Worm (Caenorhabditis elegans): ENCODE results near the gene far-2.
A peak's percentile ranks its signal among the peaks of the same experiment; 100 is the strongest.

The far-2 gene

ce11 chrIII:9089325-9089823, 7.7 kb downstream of the far-2 start, which contains the start of the genes mccc-2 and mrpl-44:
mccc-2 (minus strand) TSS chrIII:9089375.
mrpl-44 (minus strand) TSS chrIII:9089375.
- TF ChIP-seq elt-1 (tag; optimal IDR thresholded peaks at IDR 0.05) = no peak
- TF ChIP-seq lsy-2 (tag; optimal IDR thresholded peaks at IDR 0.05) = peak in 1 of 2 experiments; percentile 40
- TF ChIP-seq sma-9 (GFP tag; optimal IDR thresholded peaks at IDR 0.05) = no peak
- no peak for TF ChIP-seq sma-9 (tag; optimal IDR thresholded peaks at IDR 0.05)
- TF ChIP-seq fos-1 (tag; optimal IDR thresholded peaks at IDR 0.05) = peak; percentile 7
- TF ChIP-seq ceh-16 (tag; optimal IDR thresholded peaks at IDR 0.05) = no peak
- no peak for TF ChIP-seq zag-1 (tag; optimal IDR thresholded peaks at IDR 0.05)
- peak; percentile 90 for TF ChIP-seq gmeb-1 (tag; optimal IDR thresholded peaks at IDR 0.05)
- peak; percentile 51 for TF ChIP-seq unc-55 (GFP tag; optimal IDR thresholded peaks at IDR 0.05)
- no peak for TF ChIP-seq nhr-23 (tag; optimal IDR thresholded peaks at IDR 0.05)
- TF ChIP-seq nhr-77 (tag; optimal IDR thresholded peaks at IDR 0.05) = no peak
- no peak for TF ChIP-seq Y55F3AM.14 (GFP tag; optimal IDR thresholded peaks at IDR 0.05)
- no peak for TF ChIP-seq nhr-12 (tag; optimal IDR thresholded peaks at IDR 0.05)
- TF ChIP-seq sem-4 (tag; optimal IDR thresholded peaks at IDR 0.05) = no peak
- TF ChIP-seq C34F6.9 (tag; optimal IDR thresholded peaks at IDR 0.05) = peak; percentile 36

- TF ChIP-seq nhr-21 (tag; optimal IDR thresholded peaks at IDR 0.05) = no peak
- TF ChIP-seq nhr-6 (tag; optimal IDR thresholded peaks at IDR 0.05) = no peak
- TF ChIP-seq peb-1 (tag; optimal IDR thresholded peaks at IDR 0.05) = no peak
- no peak for TF ChIP-seq nhr-12 (tag; optimal IDR thresholded peaks at IDR 0.05)
- no peak for TF ChIP-seq skn-1 (tag; optimal IDR thresholded peaks at IDR 0.05)
- TF ChIP-seq F13H6.1 (tag; optimal IDR thresholded peaks at IDR 0.05) = no peak
- TF ChIP-seq gmeb-1 (tag; optimal IDR thresholded peaks at IDR 0.05) = no peak
- TF ChIP-seq dmd-4 (tag; optimal IDR thresholded peaks at IDR 0.05) = no peak
- no peak for TF ChIP-seq snpc-4 (tag; optimal IDR thresholded peaks at IDR 0.05)
- TF ChIP-seq ztf-11 (tag; optimal IDR thresholded peaks at IDR 0.05) = no peak
- no peak for TF ChIP-seq elt-1 (tag; optimal IDR thresholded peaks at IDR 0.05)
- TF ChIP-seq nhr-11 (tag; optimal IDR thresholded peaks at IDR 0.05) = no peak
- no peak for TF ChIP-seq elt-3 (tag; optimal IDR thresholded peaks at IDR 0.05)
- TF ChIP-seq nhr-23 (tag; optimal IDR thresholded peaks at IDR 0.05) = no peak
- TF ChIP-seq egl-27 (tag; optimal IDR thresholded peaks at IDR 0.05) = no peak
- TF ChIP-seq unc-55 (GFP tag; optimal IDR thresholded peaks at IDR 0.05) = no peak
- no peak for TF ChIP-seq sem-4 (tag; optimal IDR thresholded peaks at IDR 0.05)
- TF ChIP-seq nhr-129 (tag; optimal IDR thresholded peaks at IDR 0.05) = no peak
- no peak for TF ChIP-seq nhr-25 (tag; optimal IDR thresholded peaks at IDR 0.05)
- TF ChIP-seq nhr-237 (tag; optimal IDR thresholded peaks at IDR 0.05) = no peak
These were observed 10.0 kb downstream of the far-2 start, which contains the start of gene glp-1 for ce11 chrIII:9091392-9092291. glp-1 (plus strand) TSS chrIII:9092241.

ce11 chrIII:9101212-9101611, 19.6 kb downstream of the far-2 start, which contains the start of gene ZK507.1:
ZK507.1 (minus strand) TSS chrIII:9101312.
- TF ChIP-seq ztf-4 (tag; optimal IDR thresholded peaks at IDR 0.05) = no peak
- no peak for TF ChIP-seq mdl-1 (tag; optimal IDR thresholded peaks at IDR 0.05)
- no peak for TF ChIP-seq sem-4 (tag; optimal IDR thresholded peaks at IDR 0.05)

ce11 chrIII:9103643-9104042, 22.0 kb downstream of the far-2 start, which contains the start of gene dos-1:
dos-1 (plus strand) TSS chrIII:9103943.
- TF ChIP-seq skn-1 (tag; optimal IDR thresholded peaks at IDR 0.05) (no peak), nhr-11 (tag; optimal IDR thresholded peaks at IDR 0.05) (no peak), sma-9 (GFP tag; optimal IDR thresholded peaks at IDR 0.05) (no peak), sma-9 (tag; optimal IDR thresholded peaks at IDR 0.05) (no peak), unc-62 (GFP tag; optimal IDR thresholded peaks at IDR 0.05) (no peak), unc-39 (tag; optimal IDR thresholded peaks at IDR 0.05) (no peak), nhr-23 (tag; optimal IDR thresholded peaks at IDR 0.05) (no peak), nhr-237 (tag; optimal IDR thresholded peaks at IDR 0.05) (no peak), lsy-2 (tag; optimal IDR thresholded peaks at IDR 0.05) (no peak), elt-1 (tag; optimal IDR thresholded peaks at IDR 0.05) (no peak), nhr-10 (tag; optimal IDR thresholded peaks at IDR 0.05) (no peak), nhr-6 (tag; optimal IDR thresholded peaks at IDR 0.05) (no peak), ceh-82 (tag; optimal IDR thresholded peaks at IDR 0.05) (no peak), alr-1 (tag; optimal IDR thresholded peaks at IDR 0.05) (no peak), crh-2 (tag; optimal IDR thresholded peaks at IDR 0.05) (no peak), ama-1 (optimal IDR thresholded peaks at IDR 0.05) (no peak), ztf-4 (tag; optimal IDR thresholded peaks at IDR 0.05) (no peak)

Measured in whole organism, L2 larva.